Worm (Caenorhabditis elegans): ENCODE data around the gene F43C11.2.

F43C11.2 gene

ce11 chrII:2328963-2329442, 25.6 kb upstream of the F43C11.2 start, which contains the start of the genes ZK1240.8 and ZK1240.1:
Gene ZK1240.8 (minus strand): TSS chrII:2329063.
Gene ZK1240.1 (plus strand): TSS chrII:2329392.
- no peak for TF ChIP-seq fkh-6 (tag; optimal IDR thresholded peaks at IDR 0.05)
- TF ChIP-seq ceh-9 (tag; optimal IDR thresholded peaks at IDR 0.05), result no peak
- no peak for TF ChIP-seq eyg-1 (tag; optimal IDR thresholded peaks at IDR 0.05)
- no peak for TF ChIP-seq pag-3 (tag; optimal IDR thresholded peaks at IDR 0.05; ENCODE audit: borderline replicate concordance)
- TF ChIP-seq pha-4 (tag; optimal IDR thresholded peaks at IDR 0.05), result no peak
- no peak for TF ChIP-seq dmd-4 (tag; optimal IDR thresholded peaks at IDR 0.05; ENCODE audit: borderline replicate concordance)
- TF ChIP-seq tbx-2 (tag; optimal IDR thresholded peaks at IDR 0.05), result no peak
- TF ChIP-seq ahr-1 (tag; optimal IDR thresholded peaks at IDR 0.05), result no peak
- no peak for TF ChIP-seq ceh-24 (tag; optimal IDR thresholded peaks at IDR 0.05)
- TF ChIP-seq K02D7.2 (tag; optimal IDR thresholded peaks at IDR 0.05), result no peak
- no peak for TF ChIP-seq nhr-232 (tag; optimal IDR thresholded peaks at IDR 0.05)
- TF ChIP-seq ceh-45 (GFP tag; IDR thresholded peaks at IDR 0.05), result no peak
- TF ChIP-seq Y22D7AL.16 (tag; optimal IDR thresholded peaks at IDR 0.05), result no peak
- no peak for TF ChIP-seq ets-4 (tag; optimal IDR thresholded peaks at IDR 0.05)
- no peak for TF ChIP-seq elt-2 (tag; optimal IDR thresholded peaks at IDR 0.05)
- no peak for TF ChIP-seq ceh-34 (tag; optimal IDR thresholded peaks at IDR 0.05)
- no peak for TF ChIP-seq hlh-6 (tag; optimal IDR thresholded peaks at IDR 0.05)
- no peak for TF ChIP-seq ama-1 (optimal IDR thresholded peaks at IDR 0.05)
- no peak for TF ChIP-seq K09A11.1 (tag; optimal IDR thresholded peaks at IDR 0.05; ENCODE audit: insufficient read depth)
- no peak for TF ChIP-seq ceh-22 (tag; optimal IDR thresholded peaks at IDR 0.05)

- TF ChIP-seq elt-4 (tag; optimal IDR thresholded peaks at IDR 0.05) (no peak), unc-42 (tag; optimal IDR thresholded peaks at IDR 0.05) (no peak), ceh-45 (GFP tag; IDR thresholded peaks at IDR 0.05) (no peak), fax-1 (tag; optimal IDR thresholded peaks at IDR 0.05) (no peak)
Measured at ce11 chrII:2330462-2330861, 24.1 kb upstream of the F43C11.2 start.

ce11 chrII:2332220-2332619, 22.4 kb upstream of the F43C11.2 start, which contains the start of gene F43C11.8:
Gene F43C11.8 (plus strand): TSS chrII:2332520.
- TF ChIP-seq fkh-6 (tag; optimal IDR thresholded peaks at IDR 0.05) (no peak), fkh-10 (GFP tag; optimal IDR thresholded peaks at IDR 0.05) (no peak), hlh-30 (tag; optimal IDR thresholded peaks at IDR 0.05; ENCODE audit: insufficient read depth) (no peak), unc-42 (tag; optimal IDR thresholded peaks at IDR 0.05) (no peak), ahr-1 (tag; optimal IDR thresholded peaks at IDR 0.05) (no peak), madf-2 (tag; optimal IDR thresholded peaks at IDR 0.05) (no peak), nfya-1 (tag; optimal IDR thresholded peaks at IDR 0.05) (no peak), T23F11.4 (GFP tag; optimal IDR thresholded peaks at IDR 0.05) (no peak), pqm-1 (tag; optimal IDR thresholded peaks at IDR 0.05) (no peak), ceh-14 (tag; optimal IDR thresholded peaks at IDR 0.05) (no peak), pha-4 (tag; optimal IDR thresholded peaks at IDR 0.05) (no peak), syd-9 (tag; optimal IDR thresholded peaks at IDR 0.05) (no peak), rnt-1 (tag; optimal IDR thresholded peaks at IDR 0.05) (no peak), sox-4 (tag; optimal IDR thresholded peaks at IDR 0.05) (no peak), che-1 (tag; optimal IDR thresholded peaks at IDR 0.05) (no peak)

ce11 chrII:2335572-2335971, 19.0 kb upstream of the F43C11.2 start, which contains the start of gene F43C11.7:
Gene F43C11.7 (plus strand): TSS chrII:2335897.
- TF ChIP-seq sox-4 (tag; optimal IDR thresholded peaks at IDR 0.05), result no peak
- no peak for TF ChIP-seq madf-2 (tag; optimal IDR thresholded peaks at IDR 0.05)
- no peak for TF ChIP-seq pax-1 (tag; optimal IDR thresholded peaks at IDR 0.05)
- no peak for TF ChIP-seq ceh-14 (tag; optimal IDR thresholded peaks at IDR 0.05)

ce11 chrII:2336177-2336576, 18.4 kb upstream of the F43C11.2 start:
- no peak for TF ChIP-seq hlh-13 (GFP tag; optimal IDR thresholded peaks at IDR 0.05)
- peak; percentile 60 for TF ChIP-seq dve-1 (tag; optimal IDR thresholded peaks at IDR 0.05)
